Fruit fly (Drosophila melanogaster) whole organism, wandering third instar larva: ENCODE data around the gene tok.

ENCODE experiments used
- Abd-B ChIP-seq: fragments of >200 bp; optimal IDR thresholded peaks from 2 replicates; lab custom pipeline; 2017; ENCODE audit warnings: missing biosample characterization, missing genetic modification characterization
- CG32264 ChIP-seq: fragments of 200-800 bp; sonication (Bioruptor generic); optimal IDR thresholded peaks from 2 replicates; lab custom pipeline; 2016; ENCODE audit warnings: missing biosample characterization, missing genetic modification characterization
- CG9705 ChIP-seq: fragments of 200-800 bp; sonication (Bioruptor generic); optimal IDR thresholded peaks from 2 replicates; lab custom pipeline; 2018; ENCODE audit warnings: missing biosample characterization, mild to moderate bottlenecking, missing genetic modification characterization
- CrebA ChIP-seq: fragments of 200-800 bp; sonication (Bioruptor generic); optimal IDR thresholded peaks from 2 replicates; lab custom pipeline; 2016; ENCODE audit warnings: missing biosample characterization, mild to moderate bottlenecking, missing genetic modification characterization, borderline replicate concordance
- Dfd ChIP-seq: fragments of >200 bp; optimal IDR thresholded peaks from 2 replicates; lab custom pipeline; 2017; ENCODE audit warnings: missing biosample characterization, missing genetic modification characterization
- Dif ChIP-seq: fragments of 200-275, 200-300 bp; sonication (Bioruptor generic); optimal IDR thresholded peaks from 2 replicates; lab custom pipeline; 2018; ENCODE audit warnings: missing biosample characterization, missing genetic modification characterization; ENCODE audit not compliant: partially characterized antibody
- GATAd ChIP-seq: sonication (Bioruptor generic); optimal IDR thresholded peaks from 2 replicates; lab custom pipeline; 2016; ENCODE audit warnings: missing biosample characterization, missing genetic modification characterization
- Hnf4 ChIP-seq: fragments of 200-800 bp; sonication (Bioruptor generic); optimal IDR thresholded peaks from 2 replicates; lab custom pipeline; 2016; ENCODE audit warnings: missing biosample characterization, mild to moderate bottlenecking, missing genetic modification characterization
- Hr78 ChIP-seq: fragments of >200 bp; optimal IDR thresholded peaks from 2 replicates; lab custom pipeline; 2017; ENCODE audit warnings: missing biosample characterization, missing genetic modification characterization
- Jra ChIP-seq: sonication (Bioruptor generic); optimal IDR thresholded peaks from 2 replicates; lab custom pipeline; 2016; ENCODE audit warnings: missing biosample characterization, missing genetic modification characterization
- Myc ChIP-seq: fragments of >200 bp; optimal IDR thresholded peaks from 2 replicates; lab custom pipeline; 2017
- N ChIP-seq: fragments of >200 bp; optimal IDR thresholded peaks from 2 replicates; lab custom pipeline; 2018; ENCODE audit warnings: missing biosample characterization, missing external identifiers, missing genetic modification characterization
- Sp1 ChIP-seq: fragments of 200-800 bp; sonication (Bioruptor generic); optimal IDR thresholded peaks from 3 replicates; lab custom pipeline; 2019; ENCODE audit warnings: missing biosample characterization, mild to moderate bottlenecking, missing genetic modification characterization, moderate library complexity
- Vsx2 ChIP-seq: fragments of 200-300, 225-300 bp; sonication (Bioruptor generic); optimal IDR thresholded peaks from 2 replicates; lab custom pipeline; 2018; ENCODE audit warnings: missing biosample characterization, missing genetic modification characterization; ENCODE audit not compliant: partially characterized antibody
- br ChIP-seq: fragments of 200-800 bp; sonication (Bioruptor generic); optimal IDR thresholded peaks from 2 replicates; lab custom pipeline; 2016; ENCODE audit warnings: missing biosample characterization, missing genetic modification characterization
- brk ChIP-seq: fragments of 200-800 bp; sonication (Bioruptor generic); optimal IDR thresholded peaks from 2 replicates; lab custom pipeline; 2016; ENCODE audit warnings: missing biosample characterization, mild to moderate bottlenecking, missing genetic modification characterization
- dmrt93B ChIP-seq: fragments of 200-800 bp; sonication (Bioruptor generic); optimal IDR thresholded peaks from 2 replicates; lab custom pipeline; 2018; ENCODE audit warnings: missing biosample characterization, mild to moderate bottlenecking, missing genetic modification characterization
- fru ChIP-seq: fragments of 200-800 bp; sonication (Bioruptor generic); optimal IDR thresholded peaks from 3 replicates; lab custom pipeline; 2016; ENCODE audit warnings: missing biosample characterization, mild to moderate bottlenecking, missing genetic modification characterization
- h ChIP-seq: fragments of 200-800 bp; sonication (Bioruptor generic); optimal IDR thresholded peaks from 3 replicates; lab custom pipeline; 2016; ENCODE audit warnings: missing biosample characterization, mild to moderate bottlenecking, missing genetic modification characterization
- jim ChIP-seq: fragments of 175-275, 200-325 bp; sonication (Bioruptor generic); optimal IDR thresholded peaks from 2 replicates; lab custom pipeline; 2016; ENCODE audit warnings: missing biosample characterization, mild to moderate bottlenecking, missing genetic modification characterization
- pan ChIP-seq: fragments of >200 bp; optimal IDR thresholded peaks from 2 replicates; lab custom pipeline; 2017
- psq ChIP-seq: fragments of 200-800 bp; sonication (Bioruptor generic); optimal IDR thresholded peaks from 3 replicates; lab custom pipeline; 2017; ENCODE audit warnings: missing biosample characterization, mild to moderate bottlenecking, missing genetic modification characterization, moderate library complexity
- rgr ChIP-seq: fragments of 200-800 bp; sonication (Bioruptor generic); optimal IDR thresholded peaks from 3 replicates; lab custom pipeline; 2016; ENCODE audit warnings: missing biosample characterization, mild to moderate bottlenecking, missing genetic modification characterization
- sage ChIP-seq: fragments of 200-800 bp; sonication (Bioruptor generic); optimal IDR thresholded peaks from 2 replicates; lab custom pipeline; 2016; ENCODE audit warnings: missing biosample characterization, mild to moderate bottlenecking, missing genetic modification characterization

The tok gene

DNA sequence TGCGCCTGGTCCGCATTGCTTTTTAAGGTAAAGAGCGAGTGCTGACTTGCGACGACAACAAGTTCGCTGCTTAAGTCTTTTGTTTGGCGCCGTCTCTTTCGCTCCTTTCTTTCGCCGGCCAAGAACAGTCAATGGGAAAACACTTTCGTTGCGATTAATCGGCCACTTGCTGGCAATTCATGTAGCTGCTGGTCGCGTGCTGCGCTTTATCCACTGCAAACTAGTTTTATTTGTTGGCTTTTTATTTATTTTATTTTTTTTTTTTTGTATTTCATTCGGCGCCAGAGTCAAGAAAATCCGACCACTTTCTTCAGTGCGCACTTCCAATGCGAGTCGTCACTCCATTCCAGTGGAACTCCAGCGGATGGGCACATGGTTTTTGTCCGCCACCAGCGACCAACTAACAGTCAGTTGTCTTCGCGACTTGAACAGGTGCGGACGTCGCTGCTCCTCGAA is 7.1 kb upstream of the tok start, which contains the start of the genes CG13627 and CG46316:
TSS of gene CG13627 (plus strand) at position 406 of the 456 bp plus-strand sequence.
TSS of gene CG46316 (plus strand) at position 406 of the 456 bp plus-strand sequence.
- peak; percentile 15 for TF ChIP-seq psq (GFP tag; lab: Kevin White, UChicago)
- TF ChIP-seq N (GFP tag; lab: Kevin White, UChicago), result no peak
- TF ChIP-seq Hr78, result no peak
- no peak for TF ChIP-seq CG9705 (GFP tag; lab: Kevin White, UChicago)

DNA sequence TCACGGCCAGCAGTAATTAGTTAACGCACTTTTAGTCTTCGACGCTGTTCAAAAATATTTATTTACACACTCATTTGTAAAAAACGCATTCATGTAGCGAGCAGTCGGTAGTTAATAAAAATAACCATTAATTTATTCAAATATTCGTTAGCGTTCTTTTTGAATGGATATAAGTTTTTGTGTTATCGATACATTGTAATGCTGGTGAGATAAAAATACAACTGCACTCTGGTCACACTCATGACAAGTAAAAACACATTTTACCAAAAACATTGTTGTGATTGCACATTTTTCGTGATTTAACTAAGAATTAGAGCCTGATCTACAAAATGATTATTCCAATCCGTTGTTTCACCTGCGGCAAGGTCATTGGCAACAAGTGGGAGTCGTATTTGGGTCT is 2.2 kb upstream of the tok start, which contains the start of gene Polr2L:
TSS of gene Polr2L (plus strand) at position 223 of the 400 bp plus-strand sequence.
- TF ChIP-seq Hnf4, result no peak

DNA sequence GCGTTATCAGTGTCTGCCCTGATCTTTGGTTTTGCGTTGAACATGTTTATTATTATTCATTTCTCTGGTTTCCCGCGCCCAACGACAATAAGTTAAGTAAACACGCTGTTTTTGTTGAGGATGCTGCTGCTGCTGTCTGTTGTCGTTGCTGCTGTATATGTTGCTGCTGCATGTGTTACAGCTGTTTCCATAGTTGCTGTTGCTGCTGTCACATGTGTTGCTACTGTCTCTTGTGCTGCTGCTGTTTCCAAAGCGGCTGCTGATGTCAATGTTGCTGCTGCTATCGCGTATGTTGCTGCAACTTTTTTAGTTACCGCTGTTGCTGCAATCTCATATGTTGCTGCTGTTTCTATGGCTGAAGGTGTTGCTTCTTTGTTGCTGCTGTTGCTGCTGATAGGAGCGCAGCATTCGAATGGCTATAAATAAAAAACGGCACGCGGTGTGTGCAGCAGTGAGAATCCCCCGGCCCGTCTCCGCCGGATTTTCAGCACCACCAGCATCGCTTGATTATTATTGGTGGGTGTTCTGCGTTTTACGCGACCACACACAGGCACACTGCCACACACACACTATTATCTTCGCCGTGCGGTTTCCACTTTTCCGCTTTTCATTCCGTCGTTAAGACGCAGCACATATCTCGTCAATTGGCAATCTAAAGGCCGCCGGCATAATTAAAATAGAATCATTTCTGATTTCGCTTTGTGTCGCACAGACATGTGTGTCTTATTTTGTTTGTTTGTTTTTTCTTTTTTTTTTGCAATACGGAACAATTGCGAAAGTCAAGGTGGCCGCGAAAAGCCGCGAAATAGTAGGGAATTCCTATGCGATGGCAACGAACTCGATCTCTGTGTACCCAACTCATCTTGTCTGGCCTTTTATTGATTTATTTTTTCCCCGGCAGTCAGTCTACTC is 1.2 kb downstream of the tok start:
- TF ChIP-seq Myc (lab: Kevin White, UChicago), result no peak
- TF ChIP-seq N (GFP tag; lab: Kevin White, UChicago), result no peak
- TF ChIP-seq Dif (GFP tag; lab: Kevin White, UChicago), result no peak
- TF ChIP-seq pan (lab: Kevin White, UChicago), result no peak
- TF ChIP-seq Jra (GFP tag; lab: Kevin White, UChicago), result no peak
- peak; percentile 72 for TF ChIP-seq Dfd (GFP tag; lab: Kevin White, UChicago)
- no peak for TF ChIP-seq sage (GFP tag; lab: Kevin White, UChicago)
- no peak for TF ChIP-seq brk

DNA sequence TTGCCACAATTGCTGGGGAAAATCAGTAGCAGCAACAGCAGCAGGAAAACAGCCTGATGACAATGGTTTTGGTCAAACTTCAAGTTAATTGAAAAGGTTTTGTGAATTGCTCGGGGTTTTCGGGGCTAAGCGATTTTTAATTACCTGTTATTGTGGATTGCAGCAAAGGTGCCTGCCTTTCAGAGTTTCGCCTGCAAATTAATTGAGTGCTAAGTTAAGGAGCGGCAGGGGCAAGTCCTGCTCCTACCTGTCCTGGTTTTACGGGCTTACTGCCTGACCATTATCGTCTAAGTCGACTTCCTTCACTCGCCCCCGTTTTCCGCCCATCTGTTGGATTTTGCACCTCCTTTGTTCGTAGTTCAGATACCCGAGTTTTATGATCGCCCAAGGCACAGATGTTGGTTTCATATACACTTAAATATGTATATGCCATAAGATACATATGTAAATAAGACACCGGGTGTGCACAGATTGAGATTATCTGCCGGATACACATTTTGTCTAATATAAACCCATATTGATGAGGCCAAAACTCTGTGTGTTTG is 6.9 kb downstream of the tok start:
- TF ChIP-seq jim (GFP tag; lab: Kevin White, UChicago) (no peak), Dfd (GFP tag; lab: Kevin White, UChicago) (no peak), pan (lab: Kevin White, UChicago) (no peak), CrebA (GFP tag; lab: Kevin White, UChicago) (no peak), rgr (GFP tag; lab: Kevin White, UChicago) (no peak), CG9705 (GFP tag; lab: Kevin White, UChicago) (no peak), CG32264 (GFP tag; lab: Kevin White, UChicago) (no peak), h (no peak)

DNA sequence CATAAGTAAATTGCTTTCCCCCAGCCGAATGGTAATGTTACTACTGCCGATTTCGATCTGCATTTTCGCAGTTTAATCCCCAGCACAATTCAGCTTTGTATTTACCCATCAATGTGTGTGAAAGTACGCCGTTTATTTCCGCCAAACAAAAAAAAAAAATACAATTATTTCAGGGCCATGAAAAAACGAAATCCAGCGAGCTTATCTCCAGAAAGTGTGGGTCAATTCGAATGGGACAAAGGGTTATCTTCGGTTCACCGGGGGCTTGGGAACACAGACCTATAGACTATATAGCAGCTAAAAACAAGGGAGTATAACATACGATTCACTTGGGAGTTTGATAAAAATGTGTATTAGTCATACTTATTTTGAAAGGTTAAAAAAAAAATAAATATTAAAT is 7.5 kb downstream of the tok start:
- no peak for TF ChIP-seq Myc (lab: Kevin White, UChicago)
- no peak for TF ChIP-seq br (GFP tag; lab: Kevin White, UChicago)
- no peak for TF ChIP-seq GATAd (GFP tag; lab: Kevin White, UChicago)
- TF ChIP-seq Sp1 (GFP tag; lab: Kevin White, UChicago), result no peak
- TF ChIP-seq CrebA (GFP tag; lab: Kevin White, UChicago), result no peak
- TF ChIP-seq Dfd (GFP tag; lab: Kevin White, UChicago), result no peak
- no peak for TF ChIP-seq fru (GFP tag; lab: Kevin White, UChicago)
- TF ChIP-seq Hnf4, result no peak
- TF ChIP-seq dmrt93B (GFP tag; lab: Kevin White, UChicago), result no peak
- no peak for TF ChIP-seq Abd-B (GFP tag; lab: Kevin White, UChicago)

DNA sequence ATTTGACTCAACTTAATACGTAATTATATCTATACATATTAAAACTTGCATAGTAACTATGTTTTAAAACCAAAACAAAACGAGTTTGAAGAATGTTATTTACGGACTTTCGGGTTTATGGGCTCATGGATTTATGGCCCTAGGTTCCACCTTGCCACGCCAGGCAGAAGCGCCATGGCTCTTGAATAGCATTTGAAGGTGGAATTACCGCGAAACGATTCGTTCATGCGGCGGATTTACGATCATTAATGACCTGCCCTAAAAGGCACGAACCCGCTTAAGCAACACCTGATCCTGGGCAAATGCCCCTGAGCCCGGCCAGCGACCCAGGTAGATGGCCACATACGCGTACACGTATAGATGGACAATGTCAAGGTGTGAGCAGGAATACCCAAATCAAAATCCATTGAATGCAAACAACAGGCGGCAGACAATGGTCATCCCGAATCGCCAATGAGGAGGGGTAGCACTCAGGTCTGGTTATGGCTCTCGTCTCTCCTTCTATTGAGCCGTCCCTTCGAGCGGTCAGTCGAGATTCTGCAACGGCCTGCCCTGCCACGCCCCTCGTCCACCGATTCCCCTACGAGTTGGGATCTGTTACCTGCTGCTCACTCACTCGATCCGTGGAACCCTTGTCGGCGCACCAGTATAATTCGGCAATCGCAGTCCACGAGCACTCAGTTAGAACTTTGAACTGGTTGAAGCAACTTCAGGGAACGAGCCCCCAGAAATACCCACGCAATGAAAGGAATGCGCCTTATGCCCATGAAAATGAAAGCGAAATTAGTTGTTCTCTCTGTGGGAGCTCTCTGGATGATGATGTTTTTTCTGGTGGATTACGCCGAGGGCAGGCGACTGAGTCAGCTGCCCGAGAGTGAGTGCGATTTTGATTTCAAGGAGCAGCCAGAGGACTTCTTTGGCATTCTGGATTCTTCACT is 29.8 kb downstream of the tok start, which contains the start of gene tld:
TSS of gene tld (plus strand) at position 677 of the 938 bp plus-strand sequence.
- TF ChIP-seq Vsx2 (peak; percentile 21), Myc (lab: Kevin White, UChicago) (no peak)
